Worm (Caenorhabditis elegans): Measurements from ENCODE around the gene F20E11.7.
A peak's percentile ranks its signal among the peaks of the same experiment; 100 is the strongest.

The F20E11.7 gene

DNA sequence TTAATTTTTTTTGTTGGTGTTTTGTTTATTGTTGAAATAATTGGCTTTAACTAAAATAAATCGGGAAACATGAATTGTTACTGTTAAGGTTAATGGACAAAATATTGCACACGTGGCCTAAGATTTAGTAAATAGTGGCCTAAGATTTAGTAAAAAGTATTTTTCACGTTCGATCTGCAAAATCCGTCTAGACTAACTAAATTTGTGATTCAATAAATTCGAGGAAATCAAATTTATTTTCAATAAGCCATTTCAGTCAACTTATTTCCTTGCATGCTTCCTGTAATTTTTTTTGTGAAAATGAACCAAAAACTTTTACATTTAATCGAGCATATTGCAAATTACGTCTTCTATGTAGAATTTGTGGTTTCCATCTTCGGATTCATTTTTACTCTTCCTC lies 2.4 kb downstream of the F20E11.7 start, which contains the start of gene srw-72:
TSS of gene srw-72 (plus strand) at position 301 of the 400 bp plus-strand sequence.
- TF ChIP-seq hrde-1 (tag; optimal IDR thresholded peaks at IDR 0.05; ENCODE audit: borderline replicate concordance) (no peak), B0019.2 (GFP tag; conservative IDR thresholded peaks at IDR 0.05) (no peak), ets-4 (GFP tag; optimal IDR thresholded peaks at IDR 0.05) (no peak), ceh-79 (tag; optimal IDR thresholded peaks at IDR 0.05) (no peak), xnd-1 (tag; optimal IDR thresholded peaks at IDR 0.05) (no peak), ztf-26 (tag; optimal IDR thresholded peaks at IDR 0.05) (no peak), ceh-58 (GFP tag; IDR thresholded peaks at IDR 0.05) (no peak), tbx-9 (tag; optimal IDR thresholded peaks at IDR 0.05; ENCODE audit: borderline replicate concordance) (no peak), egl-18 (GFP tag; IDR thresholded peaks at IDR 0.05) (no peak), lsy-27 (tag; optimal IDR thresholded peaks at IDR 0.05; ENCODE audit: borderline replicate concordance, insufficient read depth) (no peak), madf-3 (GFP tag; IDR thresholded peaks at IDR 0.05) (no peak), unc-62 (GFP tag; optimal IDR thresholded peaks at IDR 0.05) (no peak), B0261.1 (tag; optimal IDR thresholded peaks at IDR 0.05) (no peak), bed-2 (GFP tag; IDR thresholded peaks at IDR 0.05) (no peak), lag-1 (GFP tag; IDR thresholded peaks at IDR 0.05) (no peak), attf-3 (GFP tag; conservative IDR thresholded peaks at IDR 0.05) (no peak), bed-1 (GFP tag; IDR thresholded peaks at IDR 0.05) (no peak), die-1 (tag; optimal IDR thresholded peaks at IDR 0.05) (no peak), lin-26 (GFP tag; IDR thresholded peaks at IDR 0.05) (no peak)

DNA sequence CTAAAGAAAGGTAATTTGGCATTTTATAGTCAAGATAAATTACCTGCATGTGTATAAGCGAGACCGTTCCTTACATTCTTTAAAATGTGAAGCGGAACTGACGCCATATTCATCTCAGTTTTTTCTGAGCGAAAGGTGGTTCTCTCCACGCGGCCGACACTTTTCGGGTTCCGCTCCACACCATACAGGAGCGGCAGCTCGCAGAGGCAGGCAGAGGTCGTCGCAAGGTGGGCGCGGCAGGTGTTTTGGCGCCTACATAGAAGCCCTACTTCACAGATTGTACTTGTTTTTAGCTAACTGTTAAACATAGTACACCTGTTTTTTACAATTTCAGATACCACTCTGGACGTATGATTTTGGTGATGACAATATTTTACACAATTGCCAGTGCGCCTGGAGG lies 3.5 kb downstream of the F20E11.7 start:
- TF ChIP-seq nhr-90 (tag; optimal IDR thresholded peaks at IDR 0.05) (no peak), snpc-4 (GFP tag; optimal IDR thresholded peaks at IDR 0.05) (no peak), snpc-4 (tag; optimal IDR thresholded peaks at IDR 0.05) (peak in 1 of 4 experiments; percentile 59)

DNA sequence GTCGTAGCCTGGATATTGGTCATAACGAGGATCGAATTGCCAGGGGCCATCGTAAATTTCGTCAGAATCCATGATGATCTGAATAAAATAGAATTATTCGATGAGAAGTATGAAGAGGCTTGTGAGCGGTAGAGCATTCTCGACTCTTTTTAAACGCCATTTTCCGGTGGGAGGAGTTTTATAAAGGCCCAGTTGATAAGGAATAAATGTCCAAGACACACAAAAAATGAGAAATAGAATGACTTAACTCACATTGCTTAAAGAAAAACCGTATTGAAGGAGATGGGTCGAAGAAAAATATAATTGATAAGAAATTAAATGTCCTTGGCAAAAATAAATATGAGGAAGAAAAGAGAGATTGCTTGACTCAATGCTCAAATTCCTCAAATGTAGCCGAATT lies 4.8 kb downstream of the F20E11.7 start, which contains the start of gene F20E11.17:
TSS of gene F20E11.17 (minus strand) at position 101 of the 400 bp plus-strand sequence.
- TF ChIP-seq efl-1 (GFP tag; optimal IDR thresholded peaks at IDR 0.05) (no peak), athp-1 (tag; optimal IDR thresholded peaks at IDR 0.05) (no peak), lin-54 (GFP tag; optimal IDR thresholded peaks at IDR 0.05) (no peak), lag-1 (GFP tag; IDR thresholded peaks at IDR 0.05) (no peak), F10E7.11 (tag; optimal IDR thresholded peaks at IDR 0.05) (no peak), ceh-27 (GFP tag; optimal IDR thresholded peaks at IDR 0.05) (no peak), ceh-40 (GFP tag; IDR thresholded peaks at IDR 0.05) (no peak), ceh-91 (GFP tag; IDR thresholded peaks at IDR 0.05) (no peak), ztf-18 (tag; optimal IDR thresholded peaks at IDR 0.05) (no peak)

DNA sequence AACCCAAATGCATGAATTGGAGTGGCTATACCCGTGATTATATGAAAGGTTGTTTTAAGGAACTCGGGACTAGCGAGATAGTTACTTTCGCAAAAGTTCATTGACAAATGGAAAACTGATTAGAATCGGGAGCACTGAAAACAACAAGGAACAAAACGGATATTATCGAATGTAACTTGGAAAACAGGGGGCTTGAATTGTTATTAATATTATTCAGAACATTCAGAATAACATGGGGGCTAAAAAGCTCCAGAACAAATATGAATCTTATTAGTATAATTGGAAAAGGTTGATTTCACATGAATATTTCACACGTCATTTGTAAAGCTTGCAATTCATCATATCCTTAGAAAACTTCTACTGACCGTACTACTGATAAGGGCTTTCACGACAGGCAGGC lies 7.2 kb downstream of the F20E11.7 start, which contains the start of gene srh-235:
TSS of gene srh-235 (minus strand) at position 101 of the 400 bp plus-strand sequence.
- TF ChIP-seq repo-1 (tag; optimal IDR thresholded peaks at IDR 0.05) (no peak), let-526 (GFP tag; IDR thresholded peaks at IDR 0.05) (no peak), ceh-79 (tag; optimal IDR thresholded peaks at IDR 0.05) (no peak), rpc-1 (optimal IDR thresholded peaks at IDR 0.05) (no peak), rpc-1 (tag; optimal IDR thresholded peaks at IDR 0.05) (no peak), ZK185.1 (tag; optimal IDR thresholded peaks at IDR 0.05; ENCODE audit: poor library complexity, severe bottlenecking) (no peak), ceh-40 (GFP tag; IDR thresholded peaks at IDR 0.05) (no peak), B0261.1 (tag; optimal IDR thresholded peaks at IDR 0.05) (no peak), lin-54 (GFP tag; optimal IDR thresholded peaks at IDR 0.05) (no peak), F23B12.7 (tag; optimal IDR thresholded peaks at IDR 0.05; ENCODE audit: insufficient read depth) (no peak), F52B5.7 (tag; optimal IDR thresholded peaks at IDR 0.05) (no peak), mcd-1 (GFP tag; IDR thresholded peaks at IDR 0.05) (no peak), pha-4 (tag; optimal IDR thresholded peaks at IDR 0.05) (no peak), lsy-27 (tag; optimal IDR thresholded peaks at IDR 0.05; ENCODE audit: borderline replicate concordance, insufficient read depth) (no peak), athp-1 (tag; optimal IDR thresholded peaks at IDR 0.05) (no peak), nhr-179 (tag; optimal IDR thresholded peaks at IDR 0.05) (no peak), ekl-4 (GFP tag; IDR thresholded peaks at IDR 0.05) (no peak)

Measured in whole organism, young adult.